Fruit fly (Drosophila melanogaster): Measurements from ENCODE around the gene CG8915.

CG8915 gene

DNA sequence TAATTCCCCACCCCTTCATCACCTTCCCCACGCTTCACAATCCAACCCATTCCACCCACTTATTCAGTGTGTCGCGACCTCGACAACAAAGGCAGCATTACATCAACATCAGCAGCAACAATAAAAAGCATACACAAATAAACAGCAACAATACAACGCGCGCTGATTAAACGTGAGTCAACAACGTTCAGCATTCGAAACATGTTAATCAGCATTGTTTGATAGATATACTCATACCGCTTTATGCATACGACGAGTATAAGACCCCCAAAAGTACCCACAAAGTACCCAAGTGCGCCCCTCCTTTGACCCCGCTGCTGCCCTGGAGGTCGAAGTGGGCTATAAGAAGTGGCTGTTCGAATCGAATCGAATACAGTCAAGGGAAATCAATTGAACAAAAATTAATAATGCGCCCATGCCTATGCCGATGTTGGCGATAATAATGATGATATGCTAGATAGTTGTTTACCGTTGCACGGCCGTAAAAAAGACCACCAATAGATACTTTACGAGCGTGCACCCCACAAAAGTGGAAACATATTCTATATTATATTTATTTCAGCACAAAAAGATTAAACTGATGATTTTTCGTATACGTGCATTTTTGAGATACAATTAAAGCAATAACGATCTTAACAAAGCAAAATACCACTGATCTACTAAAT is 49.5 kb upstream of the CG8915 start (continued):
- TF ChIP-seq Doc3 (GFP tag; IDR thresholded peaks at IDR 0.05; ENCODE audit: partially characterized antibody): no peak
- TF ChIP-seq Dp (GFP tag; optimal IDR thresholded peaks at IDR 0.05): no peak
- peak; percentile 36 for TF ChIP-seq CG31365 (tag; optimal IDR thresholded peaks at IDR 0.05)
- TF ChIP-seq CG34422 (GFP tag; IDR thresholded peaks at IDR 0.05): peak; percentile 31; the same call in 1 of the 3 replicates
- no peak for TF ChIP-seq tin (GFP tag; optimal IDR thresholded peaks at IDR 0.05)
- no peak for TF ChIP-seq jumu (GFP tag; optimal IDR thresholded peaks at IDR 0.05)
- no peak for TF ChIP-seq Lim3 (GFP tag; IDR thresholded peaks at IDR 0.05)
- no peak for TF ChIP-seq Optix (GFP tag; IDR thresholded peaks at IDR 0.05)
- TF ChIP-seq Sin3A (optimal IDR thresholded peaks at IDR 0.05): no peak
- no peak for TF ChIP-seq dm (GFP tag; optimal IDR thresholded peaks at IDR 0.05)
- peak; percentile 93 for TF ChIP-seq mirr (GFP tag; optimal IDR thresholded peaks at IDR 0.05)
- TF ChIP-seq CG17612 (GFP tag; IDR thresholded peaks at IDR 0.05): no peak
- TF ChIP-seq onecut (GFP tag; IDR thresholded peaks at IDR 0.05): no peak
- no peak for TF ChIP-seq CG11093 (GFP tag; IDR thresholded peaks at IDR 0.05)
- TF ChIP-seq insv (GFP tag; optimal IDR thresholded peaks at IDR 0.05): no peak
- no peak for TF ChIP-seq tx (GFP tag; optimal IDR thresholded peaks at IDR 0.05)
- TF ChIP-seq kni (GFP tag; optimal IDR thresholded peaks at IDR 0.05): peak; percentile 89
- TF ChIP-seq CG32767 (GFP tag; IDR thresholded peaks at IDR 0.05): 0 out of 2 replicates have a peak, but pooled peaks have one; percentile 15
- TF ChIP-seq CG6654 (GFP tag; optimal IDR thresholded peaks at IDR 0.05): no peak
- TF ChIP-seq HLH3B (GFP tag; IDR thresholded peaks at IDR 0.05): peak; percentile 29; the same call in 1 of the 2 replicates
- no peak for TF ChIP-seq HHEX (GFP tag; optimal IDR thresholded peaks at IDR 0.05)
- TF ChIP-seq CG13287 (GFP tag; IDR thresholded peaks at IDR 0.05; ENCODE audit: partially characterized antibody): no peak
- no peak for TF ChIP-seq hkb (optimal IDR thresholded peaks at IDR 0.05)
- TF ChIP-seq hkb (GFP tag; IDR thresholded peaks at IDR 0.05): peak; percentile 55; the same call in 1 of the 2 replicates
- TF ChIP-seq dan (GFP tag; IDR thresholded peaks at IDR 0.05): no peak
- peak; percentile 49 for TF ChIP-seq Med (GFP tag)
- TF ChIP-seq emc (GFP tag; optimal IDR thresholded peaks at IDR 0.05): no peak
- TF ChIP-seq Spps (tag; optimal IDR thresholded peaks at IDR 0.05): no peak
- TF ChIP-seq Hmr (GFP tag; optimal IDR thresholded peaks at IDR 0.05): peak; percentile 20
- peak; percentile 72 for TF ChIP-seq CG12071 (GFP tag; optimal IDR thresholded peaks at IDR 0.05)
- TF ChIP-seq CG4282 (GFP tag; optimal IDR thresholded peaks at IDR 0.05): no peak
- no peak for TF ChIP-seq CG14860 (GFP tag; IDR thresholded peaks at IDR 0.05; ENCODE audit: partially characterized antibody)
- no peak for TF ChIP-seq CG1832 (GFP tag; optimal IDR thresholded peaks at IDR 0.05)
- TF ChIP-seq slbo (GFP tag; IDR thresholded peaks at IDR 0.05): no peak
- no peak for TF ChIP-seq Neu2 (GFP tag; optimal IDR thresholded peaks at IDR 0.05; ENCODE audit: borderline replicate concordance)
- no peak for TF ChIP-seq NC2β (GFP tag; optimal IDR thresholded peaks at IDR 0.05)
- peak; percentile 70 for TF ChIP-seq sens (GFP tag)
- no peak for TF ChIP-seq CG31224 (GFP tag; IDR thresholded peaks at IDR 0.05)
- no peak for TF ChIP-seq Mad (GFP tag; optimal IDR thresholded peaks at IDR 0.05)
- no peak for TF ChIP-seq CG17385 (GFP tag; optimal IDR thresholded peaks at IDR 0.05)
- TF ChIP-seq Hsf (GFP tag; optimal IDR thresholded peaks at IDR 0.05): no peak
- no peak for TF ChIP-seq Nf-YA (GFP tag; IDR thresholded peaks at IDR 0.05)
- TF ChIP-seq hth (optimal IDR thresholded peaks at IDR 0.05): no peak
- TF ChIP-seq oc (tag; optimal IDR thresholded peaks at IDR 0.05): peak; percentile 61
- TF ChIP-seq gcm (GFP tag; optimal IDR thresholded peaks at IDR 0.05): no peak
- no peak for TF ChIP-seq Hand (GFP tag; optimal IDR thresholded peaks at IDR 0.05)
- TF ChIP-seq Fer1 (GFP tag; optimal IDR thresholded peaks at IDR 0.05): peak; percentile 57
- no peak for TF ChIP-seq nerfin-2 (GFP tag; IDR thresholded peaks at IDR 0.05; ENCODE audit: partially characterized antibody)
- TF ChIP-seq CG14014 (GFP tag; IDR thresholded peaks at IDR 0.05): no peak; the same call in 1 of the 2 replicates
- TF ChIP-seq Usf (GFP tag; optimal IDR thresholded peaks at IDR 0.05): no peak
- peak; percentile 47 for TF ChIP-seq caup (GFP tag; optimal IDR thresholded peaks at IDR 0.05; ENCODE audit: severe bottlenecking)
